Worm (Caenorhabditis elegans) whole organism, mixed stage, embryonic: ENCODE measurements around the gene Y5F2A.4.

Experiments
- ceh-39 ChIP-seq: fragments of 150-350 bp; optimal IDR thresholded peaks from 2 replicates; lab custom pipeline; 2014; ENCODE audit warnings: missing biosample characterization, missing genetic modification characterization
- lsy-2 ChIP-seq: fragments of 150-350 bp; optimal IDR thresholded peaks from 2 replicates; lab custom pipeline; 2014; ENCODE audit warnings: missing biosample characterization, missing genetic modification characterization
- mep-1 ChIP-seq: fragments of 150-350 bp; optimal IDR thresholded peaks from 2 replicates; lab custom pipeline; 2017; ENCODE audit warnings: missing biosample characterization, missing genetic modification reagents, missing genetic modification characterization, inconsistent platforms
- nhr-12 ChIP-seq: fragments of 150-350 bp; optimal IDR thresholded peaks from 2 replicates; lab custom pipeline; 2014; ENCODE audit warnings: missing biosample characterization, missing genetic modification characterization
- nhr-76 ChIP-seq: sonication (generic microtip); optimal IDR thresholded peaks from 2 replicates; lab custom pipeline; 2017; ENCODE audit warnings: missing biosample characterization, missing genetic modification characterization
- unc-39 ChIP-seq: fragments of 150-350 bp; optimal IDR thresholded peaks from 2 replicates; lab custom pipeline; 2014; ENCODE audit warnings: missing biosample characterization, missing genetic modification characterization
- unc-62 ChIP-seq: fragments of 150-350 bp; optimal IDR thresholded peaks from 2 replicates; lab custom pipeline; 2014; ENCODE audit warnings: missing biosample characterization, missing genetic modification reagents, missing genetic modification characterization
- ztf-11 ChIP-seq: fragments of 150-350 bp; optimal IDR thresholded peaks from 2 replicates; lab custom pipeline; 2014; ENCODE audit warnings: missing biosample characterization, missing genetic modification characterization

- TF ChIP-seq lsy-2 (tag; lab: Kevin White, UChicago) (no peak), ceh-39 (tag; lab: Kevin White, UChicago) (no peak), mep-1 (no peak), unc-62 (no peak), nhr-76 (tag; lab: Kevin White, UChicago) (no peak), nhr-12 (tag; lab: Kevin White, UChicago) (no peak), ztf-11 (no peak), unc-39 (no peak)
These were observed 46.7 kb downstream of the Y5F2A.4 start for ce11 chrIV:11031640-11032039.
